Worm (Caenorhabditis elegans) whole organism, young adult: ENCODE data around the gene lelo-1.
A peak's percentile ranks its signal among the peaks of the same experiment; 100 is the strongest.

Experiments used
- D2030.7 ChIP-seq: fragments of 200-800 bp; sonication (Bioruptor generic); IDR thresholded peaks from 2 replicates; pipeline ENCODE4 v1.3.6; 2022; ENCODE audit warnings: missing genetic modification reagents, missing genetic modification characterization, missing compliant biosample characterization
- F22D6.2 ChIP-seq: sonication (generic microtip); optimal IDR thresholded peaks from 2 replicates; lab custom pipeline; 2016; ENCODE audit warnings: mild to moderate bottlenecking, missing genetic modification characterization, missing compliant biosample characterization
- F49E8.2 ChIP-seq: sonication (generic microtip); optimal IDR thresholded peaks from 3 replicates; lab custom pipeline; 2017; ENCODE audit warnings: missing genetic modification characterization, mild to moderate bottlenecking, missing compliant biosample characterization, antibody characterized with exemption, moderate library complexity; ENCODE audit not compliant: insufficient read depth
- F52B5.7 ChIP-seq: sonication (generic microtip); optimal IDR thresholded peaks from 2 replicates; lab custom pipeline; 2016; ENCODE audit warnings: mild to moderate bottlenecking, missing genetic modification characterization, missing compliant biosample characterization
- F55B11.4 ChIP-seq: sonication (generic microtip); optimal IDR thresholded peaks from 2 replicates; lab custom pipeline; 2016; ENCODE audit warnings: missing compliant biosample characterization, missing genetic modification characterization, borderline replicate concordance; ENCODE audit not compliant: insufficient read depth
- T07F8.4 ChIP-seq: sonication (generic microtip); optimal IDR thresholded peaks from 2 replicates; lab custom pipeline; 2016; ENCODE audit warnings: mild to moderate bottlenecking, missing genetic modification characterization, moderate library complexity, missing compliant biosample characterization
- T26A5.8 ChIP-seq: sonication (generic microtip); optimal IDR thresholded peaks from 2 replicates; lab custom pipeline; 2016; ENCODE audit warnings: missing genetic modification characterization, missing compliant biosample characterization
- Y53G8AR.9 ChIP-seq: fragments of 200-800 bp; sonication (Bioruptor generic); conservative IDR thresholded peaks from 2 replicates; pipeline ENCODE4 v1.3.6; 2022; ENCODE audit warnings: missing genetic modification reagents, missing genetic modification characterization, missing compliant biosample characterization
- Y56A3A.18 ChIP-seq: fragments of 200-800 bp; sonication (Bioruptor generic); IDR thresholded peaks from 2 replicates; pipeline ENCODE4 v1.3.6; 2022; ENCODE audit warnings: missing genetic modification reagents, missing genetic modification characterization, missing compliant biosample characterization
- ZK185.1 ChIP-seq: sonication (generic microtip); optimal IDR thresholded peaks from 2 replicates; lab custom pipeline; 2016; ENCODE audit warnings: mild to moderate bottlenecking, missing genetic modification characterization, missing compliant biosample characterization; ENCODE audit not compliant: poor library complexity, severe bottlenecking
- akir-1 ChIP-seq: fragments of 200-800 bp; sonication (Bioruptor generic); optimal IDR thresholded peaks from 2 replicates; lab custom pipeline; 2018; ENCODE audit warnings: mild to moderate bottlenecking, missing genetic modification characterization, moderate library complexity, missing compliant biosample characterization
- ama-1 ChIP-seq, 3 experiments: fragments of 150-350 bp in 1 of 3; sonication (generic microtip) in 2 of 3; optimal IDR thresholded peaks; 2 replicates each; lab custom pipeline; 2014 to 2018; ENCODE audit warnings: missing biosample characterization in 2 of 3, missing genetic modification characterization in 2 of 3, missing genetic modification reagents in 2 of 3
- aptf-3 ChIP-seq: fragments of 200-800 bp; sonication (Bioruptor generic); IDR thresholded peaks from 2 replicates; pipeline ENCODE4 v1.3.6; 2022; ENCODE audit warnings: missing genetic modification characterization, missing compliant biosample characterization
- atf-7 ChIP-seq: sonication (generic microtip); optimal IDR thresholded peaks from 2 replicates; lab custom pipeline; 2017; ENCODE audit warnings: mild to moderate bottlenecking, missing genetic modification characterization, missing compliant biosample characterization
- attf-5 ChIP-seq: fragments of 200-800 bp; sonication (Bioruptor generic); optimal IDR thresholded peaks from 2 replicates; lab custom pipeline; 2018; ENCODE audit warnings: mild to moderate bottlenecking, missing genetic modification characterization, missing compliant biosample characterization
- bed-1 ChIP-seq: fragments of 200-800 bp; sonication (Bioruptor generic); IDR thresholded peaks from 2 replicates; pipeline ENCODE4 v1.3.6; 2022; ENCODE audit warnings: missing genetic modification reagents, missing genetic modification characterization, missing compliant biosample characterization
- cebp-1 ChIP-seq, 2 experiments: fragments of 200-800 bp in 1 of 2; sonication (Bioruptor generic) in 1 of 2; sonication (generic microtip) in 1 of 2; IDR thresholded peaks in 1 of 2; optimal IDR thresholded peaks in 1 of 2; 2 replicates each; pipeline versions ENCODE4 v1.3.6 to Lab custom; 2017 to 2022; ENCODE audit warnings: missing compliant biosample characterization in 2 of 2, missing genetic modification characterization in 2 of 2, mild to moderate bottlenecking in 1 of 2, missing genetic modification reagents in 1 of 2, moderate library complexity in 1 of 2
- cebp-2 ChIP-seq: fragments of 200-800 bp; sonication (Bioruptor generic); IDR thresholded peaks from 2 replicates; pipeline ENCODE4 v1.3.6; 2022; ENCODE audit warnings: missing genetic modification characterization, missing compliant biosample characterization
- ceh-100 ChIP-seq: fragments of 200-800 bp; sonication (Bioruptor generic); IDR thresholded peaks from 2 replicates; pipeline ENCODE4 v1.3.6; 2022; ENCODE audit warnings: missing genetic modification reagents, missing genetic modification characterization, missing compliant biosample characterization
- ceh-27 ChIP-seq: fragments of 200-800 bp; sonication (Bioruptor generic); optimal IDR thresholded peaks from 2 replicates; lab custom pipeline; 2018; ENCODE audit warnings: mild to moderate bottlenecking, missing genetic modification characterization, moderate library complexity, missing compliant biosample characterization
- ceh-91 ChIP-seq: fragments of 200-800 bp; sonication (Bioruptor generic); IDR thresholded peaks from 2 replicates; pipeline ENCODE4 v1.3.6; 2022; ENCODE audit warnings: missing genetic modification reagents, missing genetic modification characterization, missing compliant biosample characterization
- die-1 ChIP-seq: sonication (generic microtip); optimal IDR thresholded peaks from 2 replicates; lab custom pipeline; 2016; ENCODE audit warnings: missing genotype, mild to moderate bottlenecking, missing genetic modification characterization, missing compliant biosample characterization
- egl-18 ChIP-seq: fragments of 200-800 bp; sonication (Bioruptor generic); IDR thresholded peaks from 2 replicates; pipeline ENCODE4 v1.3.6; 2022; ENCODE audit warnings: missing genetic modification reagents, missing genetic modification characterization, missing compliant biosample characterization
- ekl-4 ChIP-seq: fragments of 200-800 bp; sonication (Bioruptor generic); IDR thresholded peaks from 2 replicates; pipeline ENCODE4 v1.3.6; 2022; ENCODE audit warnings: missing genetic modification reagents, missing genetic modification characterization, missing compliant biosample characterization
- hlh-12 ChIP-seq: sonication (generic microtip); optimal IDR thresholded peaks from 2 replicates; lab custom pipeline; 2016; ENCODE audit warnings: missing genetic modification characterization, missing compliant biosample characterization
- hlh-26 ChIP-seq: fragments of 200-800 bp; sonication (Bioruptor generic); conservative IDR thresholded peaks from 2 replicates; pipeline ENCODE4 v1.3.6; 2022; ENCODE audit warnings: missing genetic modification reagents, missing genetic modification characterization, missing compliant biosample characterization
- hmg-1.2 ChIP-seq: fragments of 200-800 bp; sonication (Bioruptor generic); IDR thresholded peaks from 2 replicates; pipeline ENCODE4 v1.3.6; 2022; ENCODE audit warnings: missing genetic modification reagents, missing genetic modification characterization, missing compliant biosample characterization
- hmg-20 ChIP-seq: fragments of 200-800 bp; sonication (Bioruptor generic); IDR thresholded peaks from 2 replicates; pipeline ENCODE4 v1.3.6; 2022; ENCODE audit warnings: missing genetic modification reagents, missing genetic modification characterization, missing compliant biosample characterization
- lin-35 ChIP-seq, 3 experiments: fragments of 150-350 bp in 2 of 3; sonication (generic microtip) in 1 of 3; optimal IDR thresholded peaks; 2 replicates each; lab custom pipeline; 2014 to 2018; ENCODE audit warnings: missing biosample characterization in 3 of 3, missing genetic modification characterization in 3 of 3, missing genetic modification reagents in 3 of 3
- lin-54 ChIP-seq: fragments of 200-800 bp; sonication (Bioruptor generic); optimal IDR thresholded peaks from 2 replicates; lab custom pipeline; 2018; ENCODE audit warnings: mild to moderate bottlenecking, missing genetic modification characterization, missing compliant biosample characterization
- lir-1 ChIP-seq: fragments of 200-800 bp; sonication (Bioruptor generic); conservative IDR thresholded peaks from 2 replicates; pipeline ENCODE4 v1.3.6; 2022; ENCODE audit warnings: missing genetic modification reagents, missing genetic modification characterization, missing compliant biosample characterization
- madf-10 ChIP-seq: sonication (generic microtip); optimal IDR thresholded peaks from 2 replicates; lab custom pipeline; 2016; ENCODE audit warnings: mild to moderate bottlenecking, missing genetic modification characterization, missing compliant biosample characterization
- madf-6 ChIP-seq: fragments of 200-800 bp; sonication (Bioruptor generic); IDR thresholded peaks from 2 replicates; pipeline ENCODE4 v1.3.6; 2022; ENCODE audit warnings: missing genetic modification reagents, missing genetic modification characterization, missing compliant biosample characterization
- mcd-1 ChIP-seq: fragments of 200-800 bp; sonication (Bioruptor generic); IDR thresholded peaks from 2 replicates; pipeline ENCODE4 v1.3.6; 2022; ENCODE audit warnings: missing genetic modification reagents, missing genetic modification characterization, missing compliant biosample characterization
- mxl-1 ChIP-seq: sonication (generic microtip); optimal IDR thresholded peaks from 2 replicates; lab custom pipeline; 2016; ENCODE audit warnings: missing genetic modification characterization, missing compliant biosample characterization
- nhr-179 ChIP-seq: sonication (generic microtip); optimal IDR thresholded peaks from 2 replicates; lab custom pipeline; 2016; ENCODE audit warnings: mild to moderate bottlenecking, missing genetic modification characterization, missing compliant biosample characterization
- nhr-90 ChIP-seq: sonication (generic microtip); optimal IDR thresholded peaks from 2 replicates; lab custom pipeline; 2016; ENCODE audit warnings: missing genotype, mild to moderate bottlenecking, missing genetic modification characterization, missing compliant biosample characterization
- rcor-1 ChIP-seq: fragments of 200-800 bp; sonication (Bioruptor generic); IDR thresholded peaks from 2 replicates; pipeline ENCODE4 v1.3.6; 2022; ENCODE audit warnings: missing genetic modification reagents, missing genetic modification characterization, missing compliant biosample characterization
- rpc-1 ChIP-seq, 2 experiments: fragments of 150-350 bp in 1 of 2; sonication (generic microtip) in 1 of 2; optimal IDR thresholded peaks; 2 replicates each; lab custom pipeline; 2014 to 2018; ENCODE audit warnings: missing biosample characterization in 1 of 2, missing genetic modification characterization in 1 of 2, missing genetic modification reagents in 1 of 2, missing genotype in 1 of 2
- sea-2 ChIP-seq: fragments of 200-800 bp; sonication (Bioruptor generic); IDR thresholded peaks from 2 replicates; pipeline ENCODE4 v1.3.6; 2022; ENCODE audit warnings: missing genetic modification characterization, missing compliant biosample characterization
- snpc-4 ChIP-seq, 5 experiments: fragments of 150-350 bp in 1 of 5; sonication (generic microtip) in 4 of 5; optimal IDR thresholded peaks; 2 replicates each; lab custom pipeline; 2014 to 2018; ENCODE audit warnings: missing genetic modification characterization in 5 of 5, missing biosample characterization in 3 of 5, antibody characterized with exemption in 2 of 5, mild to moderate bottlenecking in 2 of 5, missing compliant biosample characterization in 2 of 5, missing genotype in 2 of 5, moderate library complexity in 2 of 5, missing genetic modification reagents in 1 of 5
- unc-130 ChIP-seq: sonication (generic microtip); optimal IDR thresholded peaks from 2 replicates; lab custom pipeline; 2016; ENCODE audit warnings: missing genetic modification reagents, missing genetic modification characterization, missing compliant biosample characterization
- ztf-26 ChIP-seq: sonication (generic microtip); optimal IDR thresholded peaks from 2 replicates; lab custom pipeline; 2017; ENCODE audit warnings: missing genetic modification characterization, missing compliant biosample characterization
- ztf-28 ChIP-seq: fragments of 200-800 bp; sonication (Bioruptor generic); IDR thresholded peaks from 2 replicates; pipeline ENCODE4 v1.3.6; 2022; ENCODE audit warnings: missing genetic modification reagents, missing genetic modification characterization, missing compliant biosample characterization
- ztf-6 ChIP-seq: fragments of 200-800 bp; sonication (Bioruptor generic); IDR thresholded peaks from 2 replicates; pipeline ENCODE4 v1.3.6; 2022; ENCODE audit warnings: missing genetic modification reagents, missing genetic modification characterization, missing compliant biosample characterization

lelo-1 gene

ce11 chrII:6250782-6251461 is 4.8 kb downstream of the lelo-1 start, which contains the start of gene phb-2 (continued):
- no peak for TF ChIP-seq ama-1 (optimal IDR thresholded peaks at IDR 0.05; lab: Kevin White, UChicago)
- peak in 1 of 2 experiments; percentile 32 for TF ChIP-seq ama-1 (GFP tag; optimal IDR thresholded peaks at IDR 0.05; lab: Kevin White, UChicago)
- no peak for TF ChIP-seq snpc-4 (GFP tag; optimal IDR thresholded peaks at IDR 0.05; lab: Kevin White, UChicago)
- TF ChIP-seq snpc-4 (tag; optimal IDR thresholded peaks at IDR 0.05; lab: Kevin White, UChicago): peak; percentile 5 to 51 (median 15)
- no peak for TF ChIP-seq akir-1 (GFP tag; lab: Kevin White, UChicago)
- TF ChIP-seq nhr-179: no peak
- peak; percentile 59 for TF ChIP-seq ekl-4
- TF ChIP-seq hlh-26 (GFP tag; lab: Robert Waterston, UW): no peak
- TF ChIP-seq lin-35 (GFP tag; optimal IDR thresholded peaks at IDR 0.05; lab: Kevin White, UChicago): peak in 2 of 3 experiments; percentile 2 to 90
- TF ChIP-seq unc-130 (GFP tag; lab: Kevin White, UChicago): no peak
- TF ChIP-seq bed-1: no peak
- TF ChIP-seq ztf-6 (GFP tag; lab: Robert Waterston, UW): no peak
- peak; percentile 77 for TF ChIP-seq attf-5
- no peak for TF ChIP-seq hlh-12 (tag; lab: Kevin White, UChicago)
- no peak for TF ChIP-seq ztf-26
- no peak for TF ChIP-seq hmg-20
- TF ChIP-seq ceh-100 (GFP tag; lab: Robert Waterston, UW): peak; percentile 41; the same call in 1 of the 2 replicates
- no peak for TF ChIP-seq atf-7 (tag; lab: Kevin White, UChicago)
- TF ChIP-seq T26A5.8 (tag; lab: Kevin White, UChicago): no peak
- TF ChIP-seq aptf-3: no peak
- TF ChIP-seq ceh-91: peak; percentile 52
- no peak for TF ChIP-seq madf-10
- 0 out of 2 replicates have a peak, but pooled peaks have one; percentile 29 for TF ChIP-seq Y53G8AR.9 (GFP tag; lab: Robert Waterston, UW)
- peak; percentile 93 for TF ChIP-seq lin-54 (GFP tag; lab: Kevin White, UChicago)
- no peak for TF ChIP-seq F55B11.4
- TF ChIP-seq rcor-1 (GFP tag; lab: Robert Waterston, UW): peak; percentile 31; the same call in 1 of the 2 replicates
- no peak for TF ChIP-seq egl-18 (GFP tag; lab: Robert Waterston, UW)
- no peak for TF ChIP-seq mxl-1 (tag; lab: Kevin White, UChicago)
- no peak for TF ChIP-seq Y56A3A.18 (GFP tag; lab: Robert Waterston, UW)
- TF ChIP-seq T07F8.4: no peak
- TF ChIP-seq lir-1 (GFP tag; lab: Robert Waterston, UW): no peak; the same call in 1 of the 2 replicates
- peak; percentile 37 for TF ChIP-seq D2030.7 (GFP tag; lab: Robert Waterston, UW)
- TF ChIP-seq ztf-28 (GFP tag; lab: Robert Waterston, UW): no peak
- TF ChIP-seq F49E8.2 (tag; lab: Kevin White, UChicago): peak; percentile 17
- peak; percentile 22 for TF ChIP-seq ZK185.1 (tag; lab: Kevin White, UChicago)
- no peak for TF ChIP-seq rpc-1 (optimal IDR thresholded peaks at IDR 0.05; lab: Kevin White, UChicago)
- TF ChIP-seq rpc-1 (tag; optimal IDR thresholded peaks at IDR 0.05; lab: Kevin White, UChicago): no peak
- peak; percentile 55 for TF ChIP-seq madf-6 (GFP tag; lab: Robert Waterston, UW)
- TF ChIP-seq cebp-2 (GFP tag; lab: Robert Waterston, UW): no peak
- no peak for TF ChIP-seq F52B5.7 (tag; lab: Kevin White, UChicago)
- TF ChIP-seq mcd-1: peak; percentile 75
- TF ChIP-seq cebp-1 (GFP tag; IDR thresholded peaks at IDR 0.05; lab: Robert Waterston, UW): 0 out of 2 replicates have a peak, but pooled peaks have one; percentile 14
- peak; percentile 59 for TF ChIP-seq cebp-1 (tag; optimal IDR thresholded peaks at IDR 0.05; lab: Kevin White, UChicago)
- no peak for TF ChIP-seq nhr-90
- no peak for TF ChIP-seq sea-2 (GFP tag; lab: Robert Waterston, UW)
- peak; percentile 68 for TF ChIP-seq ceh-27
- TF ChIP-seq hmg-1.2 (GFP tag; lab: Robert Waterston, UW): peak; percentile 92
- TF ChIP-seq F22D6.2: no peak
- peak; percentile 0 for TF ChIP-seq die-1
